ENCODE assay signal across 5 fruit fly cellular contexts in genomic region chr2L:1070332-1070731, dm6.
A peak's percentile ranks its signal among the peaks of the same experiment; 100 is the strongest.
TF ChIP-seq lines count a peak whose summit lies in the region.

No protein-coding gene starts in this region.

- TF ChIP-seq CTCF in whole organism, embryonic (GFP tag; optimal IDR thresholded peaks at IDR 0.05; lab: Kevin White, UChicago): no peak

TF ChIP-seq in whole organism, adult, 20 proteins besides CTCF, POLR2A, EP300 and RAD21:
- TF ChIP-seq bab1 (GFP tag; optimal IDR thresholded peaks at IDR 0.05; lab: Kevin White, UChicago): peak; percentile 31
- TF ChIP-seq CG12768 (GFP tag; optimal IDR thresholded peaks at IDR 0.05; lab: Kevin White, UChicago): no peak
- no peak for TF ChIP-seq Clk (GFP tag; optimal IDR thresholded peaks at IDR 0.05; lab: Kevin White, UChicago)
- no peak for TF ChIP-seq CG1620 (GFP tag; optimal IDR thresholded peaks at IDR 0.05; lab: Kevin White, UChicago)
- TF ChIP-seq ovo (GFP tag; optimal IDR thresholded peaks at IDR 0.05; lab: Kevin White, UChicago): no peak
- TF ChIP-seq toe (GFP tag; optimal IDR thresholded peaks at IDR 0.05; lab: Kevin White, UChicago): no peak
- no peak for TF ChIP-seq CG7045 (GFP tag; optimal IDR thresholded peaks at IDR 0.05; lab: Kevin White, UChicago)

TF ChIP-seq in whole organism, embryonic, 481 proteins besides CTCF, POLR2A, EP300 and RAD21 (continues in another document):
- TF ChIP-seq HLH54F (GFP tag; optimal IDR thresholded peaks at IDR 0.05; lab: Kevin White, UChicago) (no peak), grau (tag; optimal IDR thresholded peaks at IDR 0.05; lab: Kevin White, UChicago) (peak; percentile 20), pita (GFP tag; optimal IDR thresholded peaks at IDR 0.05; lab: Kevin White, UChicago) (no peak), Dbx (GFP tag; IDR thresholded peaks at IDR 0.05; lab: Robert Waterston, UW) (no peak), Xrp1 (GFP tag; IDR thresholded peaks at IDR 0.05; lab: Robert Waterston, UW) (peak; percentile 73), zen2 (GFP tag; IDR thresholded peaks at IDR 0.05; lab: Robert Waterston, UW; ENCODE audit: partially characterized antibody) (no peak), Dref (GFP tag; IDR thresholded peaks at IDR 0.05; lab: Robert Waterston, UW) (no peak), TFAM (GFP tag; optimal IDR thresholded peaks at IDR 0.05; lab: Kevin White, UChicago) (no peak), PHDP (tag; optimal IDR thresholded peaks at IDR 0.05; lab: Kevin White, UChicago) (peak; percentile 18), CG11247 (GFP tag; IDR thresholded peaks at IDR 0.05; lab: Robert Waterston, UW) (no peak), Bteb2 (GFP tag; optimal IDR thresholded peaks at IDR 0.05; lab: Kevin White, UChicago) (no peak), Bgb (GFP tag; IDR thresholded peaks at IDR 0.05; lab: Robert Waterston, UW; ENCODE audit: partially characterized antibody) (no peak), CG6683 (GFP tag; optimal IDR thresholded peaks at IDR 0.05; lab: Kevin White, UChicago) (no peak), danr (GFP tag; IDR thresholded peaks at IDR 0.05; lab: Robert Waterston, UW) (no peak), CG2116 (GFP tag; optimal IDR thresholded peaks at IDR 0.05; lab: Kevin White, UChicago) (no peak), GATAe (GFP tag; conservative IDR thresholded peaks at IDR 0.05; lab: Robert Waterston, UW) (no peak), hkb (optimal IDR thresholded peaks at IDR 0.05; lab: Kevin White, UChicago) (no peak), hkb (GFP tag; IDR thresholded peaks at IDR 0.05; lab: Robert Waterston, UW) (peak; percentile 23; the same call in 1 of the 2 replicates), CG11504 (tag; optimal IDR thresholded peaks at IDR 0.05; lab: Kevin White, UChicago) (peak; percentile 40), Dp (GFP tag; optimal IDR thresholded peaks at IDR 0.05; lab: Kevin White, UChicago) (no peak), mirr (GFP tag; optimal IDR thresholded peaks at IDR 0.05; lab: Kevin White, UChicago) (no peak), Jarid2 (GFP tag; optimal IDR thresholded peaks at IDR 0.05; lab: Kevin White, UChicago) (no peak)

TF ChIP-seq in whole organism, prepupa, 60 proteins besides CTCF, POLR2A, EP300 and RAD21 (continues in another document):
- peak; percentile 62 for TF ChIP-seq lz (GFP tag; optimal IDR thresholded peaks at IDR 0.05; lab: Kevin White, UChicago)
- TF ChIP-seq CG15336 (GFP tag; IDR thresholded peaks at IDR 0.05; lab: Robert Waterston, UW): peak; percentile 70
- TF ChIP-seq acj6 (GFP tag; optimal IDR thresholded peaks at IDR 0.05; lab: Kevin White, UChicago): peak; percentile 49
- TF ChIP-seq CG11902 (GFP tag; optimal IDR thresholded peaks at IDR 0.05; lab: Kevin White, UChicago): peak; percentile 5
- TF ChIP-seq Gug (GFP tag; IDR thresholded peaks at IDR 0.05; lab: Robert Waterston, UW): peak; percentile 64
- peak; percentile 4 for TF ChIP-seq CG8319 (GFP tag; optimal IDR thresholded peaks at IDR 0.05; lab: Kevin White, UChicago)
- TF ChIP-seq CG31627 (GFP tag; optimal IDR thresholded peaks at IDR 0.05; lab: Kevin White, UChicago): peak; percentile 46
- TF ChIP-seq Smox (GFP tag; optimal IDR thresholded peaks at IDR 0.05; lab: Kevin White, UChicago): peak; percentile 51
- TF ChIP-seq salr (GFP tag; optimal IDR thresholded peaks at IDR 0.05; lab: Kevin White, UChicago): peak; percentile 40 to 56
- TF ChIP-seq cyc (GFP tag; optimal IDR thresholded peaks at IDR 0.05; lab: Kevin White, UChicago): peak; percentile 45
- TF ChIP-seq dsx (GFP tag; optimal IDR thresholded peaks at IDR 0.05; lab: Kevin White, UChicago; ENCODE audit: poor library complexity, severe bottlenecking): peak; percentile 56
- peak; percentile 56; the same call in 2 of the 3 replicates for TF ChIP-seq CG8119 (GFP tag; IDR thresholded peaks at IDR 0.05; lab: Robert Waterston, UW)
- TF ChIP-seq fkh (GFP tag; optimal IDR thresholded peaks at IDR 0.05; lab: Kevin White, UChicago): no peak
- TF ChIP-seq pdm3 (GFP tag; optimal IDR thresholded peaks at IDR 0.05; lab: Kevin White, UChicago): peak; percentile 55
- peak; percentile 65 for TF ChIP-seq CG1621 (tag; optimal IDR thresholded peaks at IDR 0.05; lab: Kevin White, UChicago)
- peak; percentile 39 for TF ChIP-seq CG8632 (GFP tag; optimal IDR thresholded peaks at IDR 0.05; lab: Kevin White, UChicago)
- peak; percentile 66 for TF ChIP-seq OdsH (GFP tag; optimal IDR thresholded peaks at IDR 0.05; lab: Kevin White, UChicago)
- peak; percentile 40 for TF ChIP-seq CG6276 (GFP tag; optimal IDR thresholded peaks at IDR 0.05; lab: Kevin White, UChicago)
- peak; percentile 73 for TF ChIP-seq achi (GFP tag; optimal IDR thresholded peaks at IDR 0.05; lab: Kevin White, UChicago)
- TF ChIP-seq Eip75B (GFP tag; optimal IDR thresholded peaks at IDR 0.05; lab: Kevin White, UChicago): peak; percentile 61
- TF ChIP-seq CG6854 (GFP tag; optimal IDR thresholded peaks at IDR 0.05; lab: Kevin White, UChicago): no peak

TF ChIP-seq in whole organism, pupa, 21 proteins besides CTCF, POLR2A, EP300 and RAD21:
- TF ChIP-seq CG10348 (GFP tag; IDR thresholded peaks at IDR 0.05; lab: Robert Waterston, UW): no peak
- peak; percentile 63 for TF ChIP-seq CG34367 (tag; optimal IDR thresholded peaks at IDR 0.05; lab: Kevin White, UChicago)
- peak; percentile 39; the same call in 1 of the 2 replicates for TF ChIP-seq CG32121 (GFP tag; IDR thresholded peaks at IDR 0.05; lab: Robert Waterston, UW)
- TF ChIP-seq CG14655 (GFP tag; optimal IDR thresholded peaks at IDR 0.05; lab: Kevin White, UChicago): peak; percentile 79
- peak; percentile 53 for TF ChIP-seq Snoo (tag; optimal IDR thresholded peaks at IDR 0.05; lab: Kevin White, UChicago)
- peak; percentile 72; the same call in 2 of the 3 replicates for TF ChIP-seq fd96Ca (GFP tag; IDR thresholded peaks at IDR 0.05; lab: Robert Waterston, UW)
- peak; percentile 68 for TF ChIP-seq CG9948 (tag; optimal IDR thresholded peaks at IDR 0.05; lab: Kevin White, UChicago)
- TF ChIP-seq gl (tag; optimal IDR thresholded peaks at IDR 0.05; lab: Kevin White, UChicago): peak; percentile 50
- peak; percentile 5 for TF ChIP-seq D1 (tag; optimal IDR thresholded peaks at IDR 0.05; lab: Kevin White, UChicago)
- peak; percentile 70 for TF ChIP-seq CG15710 (tag; optimal IDR thresholded peaks at IDR 0.05; lab: Kevin White, UChicago)
- TF ChIP-seq CG8159 (tag; optimal IDR thresholded peaks at IDR 0.05; lab: Kevin White, UChicago): peak; percentile 72
- peak; percentile 44 for TF ChIP-seq Pif1B (GFP tag; optimal IDR thresholded peaks at IDR 0.05; lab: Kevin White, UChicago)
- TF ChIP-seq CG13204 (GFP tag; optimal IDR thresholded peaks at IDR 0.05; lab: Kevin White, UChicago): no peak
- TF ChIP-seq rn (GFP tag; IDR thresholded peaks at IDR 0.05; lab: Robert Waterston, UW): no peak
- TF ChIP-seq Ets98B (GFP tag; IDR thresholded peaks at IDR 0.05; lab: Robert Waterston, UW): peak; percentile 59
- peak; percentile 68; the same call in 2 of the 3 replicates for TF ChIP-seq CG4496 (GFP tag; IDR thresholded peaks at IDR 0.05; lab: Robert Waterston, UW)
- TF ChIP-seq CG12605 (GFP tag; IDR thresholded peaks at IDR 0.05; lab: Robert Waterston, UW): no peak
- peak; percentile 75 for TF ChIP-seq CG8301 (tag; optimal IDR thresholded peaks at IDR 0.05; lab: Kevin White, UChicago)
- TF ChIP-seq CG17806 (tag; optimal IDR thresholded peaks at IDR 0.05; lab: Kevin White, UChicago): peak; percentile 70
- no peak for TF ChIP-seq EcR (GFP tag; optimal IDR thresholded peaks at IDR 0.05; lab: Kevin White, UChicago)
- TF ChIP-seq Pif1A (GFP tag; optimal IDR thresholded peaks at IDR 0.05; lab: Kevin White, UChicago): peak; percentile 69

TF ChIP-seq in whole organism, wandering third instar larva, 38 proteins besides CTCF, POLR2A, EP300 and RAD21 (continues in another document):
- TF ChIP-seq Dfd (GFP tag; optimal IDR thresholded peaks at IDR 0.05; lab: Kevin White, UChicago): no peak
- TF ChIP-seq brk (GFP tag; optimal IDR thresholded peaks at IDR 0.05; lab: Kevin White, UChicago): no peak
- TF ChIP-seq dmrt93B (GFP tag; optimal IDR thresholded peaks at IDR 0.05; lab: Kevin White, UChicago): no peak
- TF ChIP-seq br (GFP tag; optimal IDR thresholded peaks at IDR 0.05; lab: Kevin White, UChicago): peak; percentile 25
- no peak for TF ChIP-seq tai (GFP tag; optimal IDR thresholded peaks at IDR 0.05; lab: Kevin White, UChicago)
- peak; percentile 25 for TF ChIP-seq Sp1 (GFP tag; optimal IDR thresholded peaks at IDR 0.05; lab: Kevin White, UChicago)
- peak; percentile 6 for TF ChIP-seq ey (GFP tag; optimal IDR thresholded peaks at IDR 0.05; lab: Kevin White, UChicago)
- no peak for TF ChIP-seq dl (GFP tag; optimal IDR thresholded peaks at IDR 0.05; lab: Kevin White, UChicago; ENCODE audit: insufficient read depth in 1 of 2, partially characterized antibody in 2 of 2)
- TF ChIP-seq pan (optimal IDR thresholded peaks at IDR 0.05; lab: Kevin White, UChicago): no peak
- TF ChIP-seq Hnf4 (GFP tag; optimal IDR thresholded peaks at IDR 0.05; lab: Kevin White, UChicago): peak; percentile 19
- no peak for TF ChIP-seq Vsx2 (GFP tag; optimal IDR thresholded peaks at IDR 0.05; lab: Kevin White, UChicago; ENCODE audit: partially characterized antibody)
- no peak for TF ChIP-seq Hr78 (GFP tag; optimal IDR thresholded peaks at IDR 0.05; lab: Kevin White, UChicago)
- TF ChIP-seq Hr83 (GFP tag; optimal IDR thresholded peaks at IDR 0.05; lab: Kevin White, UChicago; ENCODE audit: poor library complexity, severe bottlenecking): no peak
- peak; percentile 43 for TF ChIP-seq HLH106 (tag; optimal IDR thresholded peaks at IDR 0.05; lab: Kevin White, UChicago)
- TF ChIP-seq lola (GFP tag; optimal IDR thresholded peaks at IDR 0.05; lab: Kevin White, UChicago): no peak
- TF ChIP-seq h (GFP tag; optimal IDR thresholded peaks at IDR 0.05; lab: Kevin White, UChicago): peak; percentile 44
- no peak for TF ChIP-seq sage (GFP tag; optimal IDR thresholded peaks at IDR 0.05; lab: Kevin White, UChicago)
- peak; percentile 43 for TF ChIP-seq fru (GFP tag; optimal IDR thresholded peaks at IDR 0.05; lab: Kevin White, UChicago)
- TF ChIP-seq Myc (optimal IDR thresholded peaks at IDR 0.05; lab: Kevin White, UChicago): no peak
- TF ChIP-seq CrebA (GFP tag; optimal IDR thresholded peaks at IDR 0.05; lab: Kevin White, UChicago; ENCODE audit: borderline replicate concordance): no peak
- no peak for TF ChIP-seq Jra (GFP tag; optimal IDR thresholded peaks at IDR 0.05; lab: Kevin White, UChicago)
- no peak for TF ChIP-seq CG32264 (GFP tag; optimal IDR thresholded peaks at IDR 0.05; lab: Kevin White, UChicago)
- TF ChIP-seq Dif (GFP tag; optimal IDR thresholded peaks at IDR 0.05; lab: Kevin White, UChicago; ENCODE audit: partially characterized antibody): no peak
- no peak for TF ChIP-seq dsf (GFP tag; optimal IDR thresholded peaks at IDR 0.05; lab: Kevin White, UChicago; ENCODE audit: borderline replicate concordance)
- TF ChIP-seq usp (GFP tag; optimal IDR thresholded peaks at IDR 0.05; lab: Kevin White, UChicago): no peak
- TF ChIP-seq GATAd (GFP tag; optimal IDR thresholded peaks at IDR 0.05; lab: Kevin White, UChicago): no peak
- no peak for TF ChIP-seq psq (GFP tag; optimal IDR thresholded peaks at IDR 0.05; lab: Kevin White, UChicago)
- no peak for TF ChIP-seq Rel (GFP tag; optimal IDR thresholded peaks at IDR 0.05; lab: Kevin White, UChicago)
- TF ChIP-seq Rel (tag; optimal IDR thresholded peaks at IDR 0.05; lab: Kevin White, UChicago): no peak
